Fruit fly (Drosophila melanogaster): ENCODE data around the gene Nfs1.

The Nfs1 gene

dm6 chr2L:12045941-12046855 is 46.7 kb downstream of the Nfs1 start, which contains the start of gene CG6770 (continued):
- TF ChIP-seq wdn (GFP tag; IDR thresholded peaks at IDR 0.05) (peak; percentile 87), Deaf1 (tag; optimal IDR thresholded peaks at IDR 0.05) (peak; percentile 63), YL-1 (GFP tag; optimal IDR thresholded peaks at IDR 0.05) (peak; percentile 69), CG10959 (GFP tag; IDR thresholded peaks at IDR 0.05) (no peak), ro (GFP tag; IDR thresholded peaks at IDR 0.05) (no peak), Neu2 (GFP tag; optimal IDR thresholded peaks at IDR 0.05; ENCODE audit: borderline replicate concordance) (no peak), CG42726 (GFP tag; IDR thresholded peaks at IDR 0.05; ENCODE audit: partially characterized antibody) (peak; percentile 64; the same call in 1 of the 2 replicates), CG31365 (tag; optimal IDR thresholded peaks at IDR 0.05) (peak; percentile 25), ara (GFP tag; IDR thresholded peaks at IDR 0.05) (peak; percentile 62), CG16863 (GFP tag; optimal IDR thresholded peaks at IDR 0.05) (no peak), ash1 (GFP tag; optimal IDR thresholded peaks at IDR 0.05) (peak; percentile 17), mld (GFP tag; IDR thresholded peaks at IDR 0.05; ENCODE audit: partially characterized antibody) (0 out of 3 replicates have a peak, but pooled peaks have one; percentile 19), esg (GFP tag; conservative IDR thresholded peaks at IDR 0.05) (peak; percentile 73), CG7745 (tag; optimal IDR thresholded peaks at IDR 0.05) (no peak), emc (GFP tag; optimal IDR thresholded peaks at IDR 0.05) (peak; percentile 11), lmd (GFP tag; IDR thresholded peaks at IDR 0.05) (peak; percentile 80), ato (GFP tag; IDR thresholded peaks at IDR 0.05; ENCODE audit: partially characterized antibody) (no peak), sna (GFP tag; IDR thresholded peaks at IDR 0.05; ENCODE audit: partially characterized antibody) (0 out of 2 replicates have a peak, but pooled peaks have one; percentile 28), CG14965 (GFP tag; optimal IDR thresholded peaks at IDR 0.05; ENCODE audit: borderline replicate concordance) (no peak), CG7987 (GFP tag; optimal IDR thresholded peaks at IDR 0.05) (peak; percentile 42), ab (GFP tag; optimal IDR thresholded peaks at IDR 0.05) (no peak), phol (tag; optimal IDR thresholded peaks at IDR 0.05) (peak; percentile 52), CG11247 (GFP tag; IDR thresholded peaks at IDR 0.05) (peak; percentile 82), crol (GFP tag; IDR thresholded peaks at IDR 0.05) (peak; percentile 22; the same call in 1 of the 2 replicates), tio (GFP tag; optimal IDR thresholded peaks at IDR 0.05) (peak; percentile 64), CG9215 (GFP tag; IDR thresholded peaks at IDR 0.05) (peak; percentile 65), CG14667 (GFP tag; IDR thresholded peaks at IDR 0.05) (peak; percentile 60; the same call in 1 of the 2 replicates), CG15011 (GFP tag; optimal IDR thresholded peaks at IDR 0.05) (peak; percentile 65), hkb (optimal IDR thresholded peaks at IDR 0.05) (no peak), hkb (GFP tag; IDR thresholded peaks at IDR 0.05) (peak; percentile 93), nerfin-1 (tag; optimal IDR thresholded peaks at IDR 0.05) (peak; percentile 36), CoRest (tag; optimal IDR thresholded peaks at IDR 0.05) (peak; percentile 82), pan (optimal IDR thresholded peaks at IDR 0.05) (no peak), pan (GFP tag; optimal IDR thresholded peaks at IDR 0.05 in 1 of 2, IDR thresholded peaks at IDR 0.05 in 1 of 2) (peak in 1 of 2 experiments; percentile 90), abd-A (tag; optimal IDR thresholded peaks at IDR 0.05) (peak; percentile 55), CG34224 (GFP tag; IDR thresholded peaks at IDR 0.05; ENCODE audit: partially characterized antibody) (no peak), dm (GFP tag; optimal IDR thresholded peaks at IDR 0.05) (no peak), CG32772 (GFP tag; IDR thresholded peaks at IDR 0.05) (peak; percentile 72), ssp (GFP tag; IDR thresholded peaks at IDR 0.05) (peak; percentile 68; the same call in 1 of the 2 replicates), HHEX (GFP tag; optimal IDR thresholded peaks at IDR 0.05) (peak; percentile 81), pita (GFP tag; optimal IDR thresholded peaks at IDR 0.05) (no peak), CG9727 (GFP tag; optimal IDR thresholded peaks at IDR 0.05) (peak; percentile 75), gem (tag; optimal IDR thresholded peaks at IDR 0.05) (peak; percentile 87), Fer3 (tag; optimal IDR thresholded peaks at IDR 0.05) (peak; percentile 89), CG12104 (GFP tag; optimal IDR thresholded peaks at IDR 0.05) (peak; percentile 85), tup (GFP tag; optimal IDR thresholded peaks at IDR 0.05) (peak; percentile 52), ase (GFP tag; IDR thresholded peaks at IDR 0.05) (peak; percentile 67; the same call in 2 of the 3 replicates), eyg (GFP tag; optimal IDR thresholded peaks at IDR 0.05) (no peak)

All from whole organism, embryonic.